Worm (Caenorhabditis elegans) whole organism, L4 larva: ENCODE results near the gene nhr-20.

ENCODE experiments used
- F49E8.2 ChIP-seq: sonication (generic microtip); optimal IDR thresholded peaks from 2 replicates; lab custom pipeline; 2016; ENCODE audit warnings: missing compliant biosample characterization, mild to moderate bottlenecking, missing genetic modification characterization, borderline replicate concordance
- T26A8.4 ChIP-seq: fragments of 200-800 bp; sonication (Bioruptor generic); IDR thresholded peaks from 2 replicates; pipeline ENCODE4 v1.3.6; 2022; ENCODE audit warnings: missing genetic modification characterization, missing compliant biosample characterization
- ama-1 ChIP-seq: fragments of 150-350 bp; optimal IDR thresholded peaks from 2 replicates; lab custom pipeline; 2014; ENCODE audit warnings: inconsistent platforms, mixed read lengths
- ctbp-1 ChIP-seq: fragments of 200-800 bp; sonication (Bioruptor generic); IDR thresholded peaks from 2 replicates; pipeline ENCODE4 v1.3.6; 2022; ENCODE audit warnings: missing genetic modification reagents, missing genetic modification characterization, missing compliant biosample characterization
- jun-1 ChIP-seq: fragments of 150-350 bp; optimal IDR thresholded peaks from 2 replicates; lab custom pipeline; 2014; ENCODE audit warnings: missing biosample characterization, missing genetic modification reagents, missing genetic modification characterization
- saeg-2 ChIP-seq: fragments of 200-800 bp; sonication (Bioruptor generic); IDR thresholded peaks from 2 replicates; pipeline ENCODE4 v1.3.6; 2022; ENCODE audit warnings: missing genetic modification reagents, missing genetic modification characterization, missing compliant biosample characterization
- unc-62 ChIP-seq, 3 experiments: fragments of 150-350 bp in 1 of 3; sonication (generic microtip); optimal IDR thresholded peaks in 2 of 3; peaks in 1 of 3; 1 replicate in 1 of 3; 2 replicates in 2 of 3; lab custom pipeline; 2014 to 2017; ENCODE audit warnings: missing biosample characterization in 3 of 3, missing genetic modification characterization in 3 of 3, missing genetic modification reagents in 3 of 3, missing genotype in 1 of 3
- vab-7 ChIP-seq: fragments of 200-800 bp; sonication (Bioruptor generic); IDR thresholded peaks from 2 replicates; pipeline ENCODE4 v1.3.6; 2022; ENCODE audit warnings: missing genetic modification reagents, missing genetic modification characterization, missing compliant biosample characterization

DNA sequence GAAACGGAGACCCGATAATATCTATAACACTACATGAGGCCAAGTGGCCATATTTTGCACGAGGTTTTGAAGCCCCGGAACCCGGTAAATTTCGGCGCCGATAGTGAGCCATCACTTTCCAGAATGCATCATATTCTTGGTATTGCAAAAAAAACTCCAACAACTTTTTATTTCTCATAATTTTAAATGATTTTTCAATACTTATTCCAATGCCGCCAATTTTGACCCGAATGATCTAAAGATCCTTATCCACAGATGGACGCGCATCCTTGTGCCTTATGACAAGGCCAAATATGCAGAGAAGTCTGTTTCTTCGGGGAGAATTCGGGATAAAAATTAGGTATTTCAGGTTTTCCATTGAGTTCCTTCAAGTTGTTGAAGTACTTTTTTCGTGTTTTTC lies 8.2 kb upstream of the nhr-20 start:
- TF ChIP-seq ctbp-1 (no peak), T26A8.4 (no peak), ama-1 (lab: Kevin White, UChicago) (no peak), F49E8.2 (tag; lab: Kevin White, UChicago) (no peak), saeg-2 (GFP tag; lab: Robert Waterston, UW) (no peak), unc-62 (GFP tag; optimal IDR thresholded peaks at IDR 0.05 in 1 of 2; lab: Kevin White, UChicago) (peak in 1 of 2 experiments; percentile 62), unc-62 (tag; optimal IDR thresholded peaks at IDR 0.05; lab: Kevin White, UChicago) (no peak), vab-7 (no peak), jun-1 (no peak)
